Worm (Caenorhabditis elegans): ENCODE results near the gene F23B12.7.

DNA sequence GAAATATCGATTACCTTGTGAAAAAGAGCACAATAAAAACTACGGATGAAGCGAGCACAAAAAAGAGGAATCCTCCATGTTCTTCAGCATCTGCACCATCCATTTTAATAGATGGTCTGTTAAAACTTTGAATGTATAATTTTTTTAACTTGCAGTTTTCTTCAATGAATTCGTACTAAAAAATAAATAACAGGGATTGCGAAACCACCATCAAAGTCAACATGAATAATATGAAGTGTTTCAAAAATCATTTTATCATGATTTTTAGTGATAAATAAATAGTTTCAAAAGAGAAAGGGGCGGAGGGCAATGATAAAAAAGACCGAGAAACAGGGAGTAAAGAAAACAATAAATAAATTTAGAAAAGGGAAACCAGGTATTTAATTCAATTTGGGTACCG is 28.2 kb upstream of the F23B12.7 start, which contains the start of gene dhs-22:
- TF ChIP-seq aly-2 (tag; optimal IDR thresholded peaks at IDR 0.05) = no peak
- no peak for TF ChIP-seq zag-1 (tag; optimal IDR thresholded peaks at IDR 0.05)
- TF ChIP-seq nhr-10 (tag; optimal IDR thresholded peaks at IDR 0.05) = no peak
- no peak for TF ChIP-seq unc-62 (GFP tag; optimal IDR thresholded peaks at IDR 0.05)
- TF ChIP-seq C34F6.9 (tag; optimal IDR thresholded peaks at IDR 0.05) = no peak
- TF ChIP-seq nhr-11 (tag; optimal IDR thresholded peaks at IDR 0.05) = no peak
- no peak for TF ChIP-seq alr-1 (tag; optimal IDR thresholded peaks at IDR 0.05)
- no peak for TF ChIP-seq elt-3 (tag; optimal IDR thresholded peaks at IDR 0.05)
- TF ChIP-seq lin-13 (GFP tag; optimal IDR thresholded peaks at IDR 0.05) = no peak
- no peak for TF ChIP-seq lsy-2 (tag; optimal IDR thresholded peaks at IDR 0.05)
- no peak for TF ChIP-seq lin-39 (tag; optimal IDR thresholded peaks at IDR 0.05)
- no peak for TF ChIP-seq fos-1 (tag; optimal IDR thresholded peaks at IDR 0.05)
